Fruit fly (Drosophila melanogaster) whole organism, embryonic: Measurements from ENCODE around the gene alphaTub67C.
A peak's percentile ranks its signal among the peaks of the same experiment; 100 is the strongest.

Source experiments
- CG10979 ChIP-seq: fragments of 200-800 bp; sonication (Bioruptor generic); optimal IDR thresholded peaks from 2 replicates; lab custom pipeline; 2018; ENCODE audit warnings: missing biosample characterization, mild to moderate bottlenecking, missing genetic modification characterization, moderate library complexity
- CG11504 ChIP-seq: fragments of 200-800 bp; sonication (Bioruptor generic); optimal IDR thresholded peaks from 3 replicates; lab custom pipeline; 2019; ENCODE audit warnings: missing biosample characterization, mild to moderate bottlenecking, missing genetic modification characterization, moderate library complexity
- CG11695 ChIP-seq: fragments of 200-800 bp; sonication (Bioruptor generic); IDR thresholded peaks from 3 replicates; pipeline ENCODE4 v1.3.6; 2022; ENCODE audit warnings: missing biosample characterization, missing genetic modification characterization
- CG13624 ChIP-seq: fragments of 200-800 bp; sonication (Bioruptor generic); optimal IDR thresholded peaks from 2 replicates; lab custom pipeline; 2016; ENCODE audit warnings: missing biosample characterization, missing genetic modification characterization
- CG13775 ChIP-seq: fragments of 200-800 bp; sonication (Bioruptor generic); optimal IDR thresholded peaks from 3 replicates; lab custom pipeline; 2017; ENCODE audit warnings: missing biosample characterization, mild to moderate bottlenecking, missing genetic modification characterization
- CG14014 ChIP-seq: fragments of 200-800 bp; sonication (Bioruptor generic); IDR thresholded peaks from 2 replicates; pipeline ENCODE4 v1.3.6; 2022; ENCODE audit warnings: missing biosample characterization, missing genetic modification characterization
- CG15011 ChIP-seq: fragments of 200-800 bp; sonication (Bioruptor generic); optimal IDR thresholded peaks from 3 replicates; lab custom pipeline; 2018; ENCODE audit warnings: missing biosample characterization, mild to moderate bottlenecking, missing genetic modification characterization
- CG16815 ChIP-seq: fragments of 200-800 bp; sonication (Bioruptor generic); optimal IDR thresholded peaks from 3 replicates; lab custom pipeline; 2017; ENCODE audit warnings: missing biosample characterization, mild to moderate bottlenecking, missing genetic modification characterization
- CG17359 ChIP-seq: fragments of 200-800 bp; sonication (Bioruptor generic); optimal IDR thresholded peaks from 3 replicates; lab custom pipeline; 2018; ENCODE audit warnings: missing biosample characterization, mild to moderate bottlenecking, missing genetic modification characterization, moderate library complexity
- CG2678 ChIP-seq: fragments of 200-800 bp; sonication (Bioruptor generic); optimal IDR thresholded peaks from 3 replicates; lab custom pipeline; 2019; ENCODE audit warnings: missing biosample characterization, mild to moderate bottlenecking, missing genetic modification characterization, moderate library complexity
- CG30403 ChIP-seq: fragments of 200-800 bp; sonication (Bioruptor generic); optimal IDR thresholded peaks from 3 replicates; lab custom pipeline; 2016; ENCODE audit warnings: missing biosample characterization, missing genetic modification characterization
- CG30431 ChIP-seq: fragments of 200-800 bp; sonication (Bioruptor generic); optimal IDR thresholded peaks from 2 replicates; lab custom pipeline; 2017; ENCODE audit warnings: missing biosample characterization, missing genetic modification characterization
- CG33557 ChIP-seq: fragments of 200-800 bp; sonication (Bioruptor generic); optimal IDR thresholded peaks from 2 replicates; lab custom pipeline; 2019; ENCODE audit warnings: missing biosample characterization, mild to moderate bottlenecking, missing genetic modification characterization, moderate library complexity
- CG3407 ChIP-seq: fragments of 200-800 bp; sonication (Bioruptor generic); optimal IDR thresholded peaks from 2 replicates; lab custom pipeline; 2018; ENCODE audit warnings: missing biosample characterization, mild to moderate bottlenecking, missing genetic modification characterization
- CG5180 ChIP-seq: fragments of 200-800 bp; sonication (Bioruptor generic); optimal IDR thresholded peaks from 3 replicates; lab custom pipeline; 2017; ENCODE audit warnings: missing biosample characterization, missing genetic modification characterization, mild to moderate bottlenecking, moderate library complexity, missing genetic modification reagents
- CG6765 ChIP-seq: fragments of 200-800 bp; sonication (Bioruptor generic); optimal IDR thresholded peaks from 3 replicates; lab custom pipeline; 2017; ENCODE audit warnings: missing biosample characterization, mild to moderate bottlenecking, missing genetic modification characterization
- CG7963 ChIP-seq: fragments of 200-800 bp; sonication (Bioruptor generic); IDR thresholded peaks from 3 replicates; pipeline ENCODE4 v1.3.6; 2022; ENCODE audit warnings: missing biosample characterization, missing genetic modification characterization; ENCODE audit not compliant: partially characterized antibody
- CG9797 ChIP-seq: fragments of 200-800 bp; sonication (Bioruptor generic); optimal IDR thresholded peaks from 3 replicates; lab custom pipeline; 2018; ENCODE audit warnings: missing biosample characterization, mild to moderate bottlenecking, missing genetic modification characterization
- CG9932 ChIP-seq: fragments of 200-800 bp; sonication (Bioruptor generic); IDR thresholded peaks from 2 replicates; pipeline ENCODE4 v1.3.6; 2022; ENCODE audit warnings: missing biosample characterization, missing genetic modification characterization
- CkIIα-i1 ChIP-seq: fragments of 200-800 bp; sonication (Bioruptor generic); IDR thresholded peaks from 2 replicates; pipeline ENCODE4 v1.3.6; 2022; ENCODE audit warnings: missing biosample characterization, missing genetic modification characterization
- Dek ChIP-seq: fragments of 200-800 bp; sonication (Bioruptor generic); optimal IDR thresholded peaks from 3 replicates; lab custom pipeline; 2019; ENCODE audit warnings: missing biosample characterization, mild to moderate bottlenecking, missing genetic modification characterization, moderate library complexity
- Doc2 ChIP-seq: fragments of 200-800 bp; sonication (Bioruptor generic); IDR thresholded peaks from 2 replicates; pipeline ENCODE4 v1.3.6; 2022; ENCODE audit warnings: missing biosample characterization, missing genetic modification characterization
- HmgZ ChIP-seq: fragments of 200-800 bp; sonication (Bioruptor generic); optimal IDR thresholded peaks from 2 replicates; lab custom pipeline; 2018; ENCODE audit warnings: missing biosample characterization, mild to moderate bottlenecking, missing genetic modification characterization
- Hr78 ChIP-seq, 2 experiments: fragments of 200-800 bp in 1 of 2; fragments of >200 bp in 1 of 2; sonication (Bioruptor generic) in 1 of 2; optimal IDR thresholded peaks; 2 replicates each; lab custom pipeline; 2017 to 2019; ENCODE audit warnings: missing biosample characterization in 2 of 2, missing genetic modification characterization in 2 of 2, mild to moderate bottlenecking in 1 of 2, moderate library complexity in 1 of 2
- MTF-1 ChIP-seq: fragments of 200-800 bp; sonication (Bioruptor generic); optimal IDR thresholded peaks from 2 replicates; lab custom pipeline; 2018; ENCODE audit warnings: missing biosample characterization, mild to moderate bottlenecking, missing genetic modification characterization, borderline replicate concordance
- Mad ChIP-seq: fragments of 200-800 bp; sonication (Bioruptor generic); optimal IDR thresholded peaks from 2 replicates; lab custom pipeline; 2016; ENCODE audit warnings: missing biosample characterization, missing genetic modification characterization
- NK7.1 ChIP-seq: fragments of 200-800 bp; sonication (Bioruptor generic); optimal IDR thresholded peaks from 3 replicates; lab custom pipeline; 2016; ENCODE audit warnings: missing biosample characterization, missing genetic modification characterization
- NfI ChIP-seq: fragments of 200-800 bp; sonication (Bioruptor generic); optimal IDR thresholded peaks from 3 replicates; lab custom pipeline; 2018; ENCODE audit warnings: missing biosample characterization, mild to moderate bottlenecking, missing genetic modification characterization, moderate library complexity
- Oaz ChIP-seq: fragments of 200-800 bp; sonication (Bioruptor generic); IDR thresholded peaks from 2 replicates; pipeline ENCODE4 v1.3.6; 2022; ENCODE audit warnings: missing biosample characterization, missing genetic modification characterization
- Optix ChIP-seq: fragments of 200-800 bp; sonication (Bioruptor generic); IDR thresholded peaks from 3 replicates; pipeline ENCODE4 v1.3.6; 2022; ENCODE audit warnings: missing biosample characterization, missing genetic modification characterization
- Rx ChIP-seq: fragments of 200-800 bp; sonication (Bioruptor generic); IDR thresholded peaks from 2 replicates; pipeline ENCODE4 v1.3.6; 2022; ENCODE audit warnings: missing biosample characterization, missing genetic modification characterization
- Sin3A ChIP-seq: fragments of >200 bp; optimal IDR thresholded peaks from 2 replicates; lab custom pipeline; 2018
- TFAM ChIP-seq: fragments of 200-800 bp; sonication (Bioruptor generic); optimal IDR thresholded peaks from 2 replicates; lab custom pipeline; 2017; ENCODE audit warnings: missing biosample characterization, missing genetic modification characterization, inconsistent platforms
- Tbp ChIP-seq: fragments of >200 bp; optimal IDR thresholded peaks from 2 replicates; lab custom pipeline; 2018; ENCODE audit warnings: missing biosample characterization, missing genetic modification characterization
- aop ChIP-seq: fragments of 200-800 bp; sonication (Bioruptor generic); IDR thresholded peaks from 2 replicates; pipeline ENCODE4 v1.3.6; 2022; ENCODE audit warnings: missing biosample characterization, missing genetic modification characterization
- chm ChIP-seq: fragments of 200-800 bp; sonication (Bioruptor generic); IDR thresholded peaks from 2 replicates; pipeline ENCODE4 v1.3.6; 2022; ENCODE audit warnings: missing biosample characterization, missing genetic modification characterization
- chn ChIP-seq: fragments of 200-800 bp; sonication (Bioruptor generic); optimal IDR thresholded peaks from 2 replicates; lab custom pipeline; 2016; ENCODE audit warnings: missing biosample characterization, missing genetic modification characterization
- croc ChIP-seq: fragments of 200-800 bp; sonication (Bioruptor generic); conservative IDR thresholded peaks from 3 replicates; pipeline ENCODE4 v1.3.6; 2022; ENCODE audit warnings: missing biosample characterization, missing genetic modification characterization
- fd3F ChIP-seq: fragments of 200-800 bp; sonication (Bioruptor generic); optimal IDR thresholded peaks from 2 replicates; lab custom pipeline; 2018; ENCODE audit warnings: missing biosample characterization, mild to moderate bottlenecking, missing genetic modification characterization, moderate library complexity
- fru ChIP-seq: fragments of >200 bp; optimal IDR thresholded peaks from 2 replicates; lab custom pipeline; 2017
- h ChIP-seq: fragments of >200 bp; optimal IDR thresholded peaks from 2 replicates; lab custom pipeline; 2017
- her ChIP-seq: fragments of 200-800 bp; sonication (Bioruptor generic); optimal IDR thresholded peaks from 2 replicates; lab custom pipeline; 2016; ENCODE audit warnings: missing biosample characterization, missing genetic modification characterization
- mam ChIP-seq: fragments of 200-800 bp; sonication (Bioruptor generic); optimal IDR thresholded peaks from 3 replicates; lab custom pipeline; 2016; ENCODE audit warnings: missing biosample characterization, missing genetic modification characterization
- nmo ChIP-seq: fragments of 200-800 bp; sonication (Bioruptor generic); optimal IDR thresholded peaks from 2 replicates; lab custom pipeline; 2018; ENCODE audit warnings: missing biosample characterization, mild to moderate bottlenecking, missing genetic modification characterization, moderate library complexity
- pb ChIP-seq: fragments of 200-800 bp; sonication (Bioruptor generic); optimal IDR thresholded peaks from 3 replicates; lab custom pipeline; 2016; ENCODE audit warnings: missing biosample characterization, missing genetic modification characterization
- psq ChIP-seq: fragments of 200-800 bp; sonication (Bioruptor generic); optimal IDR thresholded peaks from 2 replicates; lab custom pipeline; 2017; ENCODE audit warnings: missing biosample characterization, missing genetic modification characterization
- repo ChIP-seq: fragments of 200-800 bp; sonication (Bioruptor generic); optimal IDR thresholded peaks from 2 replicates; lab custom pipeline; 2016; ENCODE audit warnings: missing biosample characterization, missing genetic modification characterization
- scrt ChIP-seq: fragments of 200-800 bp; sonication (Bioruptor generic); optimal IDR thresholded peaks from 2 replicates; lab custom pipeline; 2018; ENCODE audit warnings: missing biosample characterization, mild to moderate bottlenecking, missing genetic modification characterization, moderate library complexity
- stc ChIP-seq: fragments of 200-800 bp; sonication (Bioruptor generic); IDR thresholded peaks from 2 replicates; pipeline ENCODE4 v1.3.6; 2022; ENCODE audit warnings: missing biosample characterization, missing genetic modification characterization
- usp ChIP-seq: fragments of >200 bp; optimal IDR thresholded peaks from 2 replicates; lab custom pipeline; 2017; ENCODE audit warnings: missing biosample characterization, missing genetic modification characterization
- zfh2 ChIP-seq: fragments of 200-800 bp; sonication (Bioruptor generic); optimal IDR thresholded peaks from 2 replicates; lab custom pipeline; 2016; ENCODE audit warnings: missing biosample characterization, missing genetic modification characterization

alphaTub67C gene

DNA sequence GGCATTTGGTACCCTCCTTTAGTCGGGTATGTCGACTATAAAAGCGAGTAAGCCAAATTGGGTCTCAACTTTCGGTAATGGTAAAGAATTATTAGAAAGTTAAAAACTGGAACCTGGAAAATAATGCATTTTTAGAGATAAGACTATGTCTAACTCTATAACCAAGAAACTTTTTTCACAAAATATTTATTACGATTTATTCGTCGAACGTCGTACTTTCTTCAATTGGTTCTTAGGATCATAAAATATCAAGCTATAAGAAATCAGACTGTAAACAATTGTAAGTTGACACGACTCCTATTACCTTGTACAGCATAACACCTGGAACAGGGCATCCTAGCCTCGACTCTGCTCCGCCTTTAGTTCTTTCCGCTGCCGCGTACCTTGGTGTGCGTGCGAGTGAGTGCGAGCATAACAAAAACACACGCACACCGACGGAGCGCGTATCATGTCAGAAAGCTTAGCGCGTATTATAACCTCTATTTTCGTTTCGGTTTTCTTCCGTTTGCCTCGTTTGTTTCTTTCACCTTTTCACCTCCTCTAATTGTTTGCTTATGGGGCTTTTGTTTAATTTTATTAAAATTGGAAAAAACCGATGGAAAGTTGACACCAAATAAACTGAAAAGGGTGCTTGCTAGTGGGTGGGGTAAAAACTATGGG lies 12.0 kb downstream of the alphaTub67C start (continued):
- TF ChIP-seq Dek, result peak; percentile 94
- peak; percentile 92 for TF ChIP-seq repo (GFP tag; lab: Kevin White, UChicago)
- peak; percentile 89 for TF ChIP-seq CG9932 (GFP tag; lab: Robert Waterston, UW)
- no peak for TF ChIP-seq Sin3A (lab: Kevin White, UChicago)
- peak; percentile 98 for TF ChIP-seq CG13624 (GFP tag; lab: Kevin White, UChicago)
- TF ChIP-seq CG5180 (GFP tag; lab: Kevin White, UChicago), result peak; percentile 89
- TF ChIP-seq her (GFP tag; lab: Kevin White, UChicago), result peak; percentile 94
- peak; percentile 94 for TF ChIP-seq CG30431
- no peak for TF ChIP-seq Tbp (GFP tag; lab: Kevin White, UChicago)
- peak; percentile 99 for TF ChIP-seq nmo (GFP tag; lab: Kevin White, UChicago)
- peak; percentile 94 for TF ChIP-seq Mad (GFP tag; lab: Kevin White, UChicago)
- no peak for TF ChIP-seq usp (GFP tag; lab: Kevin White, UChicago)
- TF ChIP-seq CkIIα-i1 (GFP tag; lab: Robert Waterston, UW), result 0 out of 2 replicates have a peak, but pooled peaks have one; percentile 27
- peak; percentile 94 for TF ChIP-seq NfI
- TF ChIP-seq fru (lab: Kevin White, UChicago), result no peak
- peak; percentile 96 for TF ChIP-seq mam (GFP tag; lab: Kevin White, UChicago)
- TF ChIP-seq Optix (GFP tag; lab: Robert Waterston, UW), result peak; percentile 86
- TF ChIP-seq CG33557 (GFP tag; lab: Kevin White, UChicago), result peak; percentile 91
- TF ChIP-seq Rx, result peak; percentile 67
- peak; percentile 96 for TF ChIP-seq CG16815 (GFP tag; lab: Kevin White, UChicago)
- TF ChIP-seq CG9797 (GFP tag; lab: Kevin White, UChicago), result peak; percentile 41
- peak; percentile 96 for TF ChIP-seq CG11504
- TF ChIP-seq TFAM (GFP tag; lab: Kevin White, UChicago), result peak; percentile 85
- TF ChIP-seq CG11695 (GFP tag; lab: Robert Waterston, UW), result peak; percentile 93
- TF ChIP-seq CG13775, result peak; percentile 97
- TF ChIP-seq Oaz, result peak; percentile 82
- TF ChIP-seq NK7.1, result peak; percentile 94
- peak; percentile 96 for TF ChIP-seq pb (GFP tag; lab: Kevin White, UChicago)
- no peak for TF ChIP-seq h
- peak; percentile 70; the same call in 1 of the 2 replicates for TF ChIP-seq aop
- peak; percentile 96 for TF ChIP-seq chn (GFP tag; lab: Kevin White, UChicago)
- TF ChIP-seq CG15011 (GFP tag; lab: Kevin White, UChicago), result peak; percentile 95
- peak; percentile 84 for TF ChIP-seq psq (GFP tag; lab: Kevin White, UChicago)
- TF ChIP-seq Hr78 (GFP tag; optimal IDR thresholded peaks at IDR 0.05; lab: Kevin White, UChicago), result peak in 1 of 2 experiments; percentile 91
- TF ChIP-seq CG3407 (GFP tag; lab: Kevin White, UChicago), result peak; percentile 85
- TF ChIP-seq chm, result peak; percentile 68; the same call in 1 of the 2 replicates
- TF ChIP-seq CG17359, result peak; percentile 89
- peak; percentile 88 for TF ChIP-seq stc (GFP tag; lab: Robert Waterston, UW)
- peak; percentile 99 for TF ChIP-seq CG30403 (GFP tag; lab: Kevin White, UChicago)
- peak; percentile 86 for TF ChIP-seq croc
- peak; percentile 68 for TF ChIP-seq MTF-1 (GFP tag; lab: Kevin White, UChicago)
- TF ChIP-seq CG6765 (GFP tag; lab: Kevin White, UChicago), result peak; percentile 95
- peak; percentile 97 for TF ChIP-seq zfh2 (GFP tag; lab: Kevin White, UChicago)
- peak; percentile 98 for TF ChIP-seq CG2678 (tag; lab: Kevin White, UChicago)
- peak; percentile 93 for TF ChIP-seq fd3F (GFP tag; lab: Kevin White, UChicago)
- TF ChIP-seq CG10979 (tag; lab: Kevin White, UChicago), result peak; percentile 97
- peak; percentile 69 for TF ChIP-seq Doc2
- peak; percentile 93 for TF ChIP-seq HmgZ (tag; lab: Kevin White, UChicago)
- peak; percentile 86 for TF ChIP-seq CG14014
- TF ChIP-seq CG7963 (GFP tag; lab: Robert Waterston, UW), result no peak
- TF ChIP-seq scrt (GFP tag; lab: Kevin White, UChicago), result peak; percentile 90
